Worm (Caenorhabditis elegans): ENCODE results near the gene nas-24.
A peak's percentile ranks its signal among the peaks of the same experiment; 100 is the strongest.

The nas-24 gene

DNA sequence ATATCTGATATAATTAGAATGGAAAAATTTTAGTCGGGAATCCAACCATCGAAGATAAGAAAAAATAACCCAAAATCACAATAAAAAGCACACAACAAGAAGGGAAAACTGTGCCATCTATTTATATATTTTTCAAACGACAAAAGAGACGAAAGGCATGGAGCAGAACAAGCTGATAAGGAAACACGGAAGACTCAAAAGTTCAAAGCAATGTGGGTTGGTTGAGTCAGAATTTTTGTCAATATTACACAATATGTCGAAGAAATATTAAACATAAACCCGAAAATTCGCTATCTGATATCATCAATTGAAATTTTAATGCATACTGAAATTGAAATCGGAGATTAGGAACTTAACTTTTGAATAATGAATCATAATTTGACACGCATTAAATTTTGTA, 24.3 kb upstream of the nas-24 start, which contains the start of gene F35E12.9 (continued):
- TF ChIP-seq dve-1 (tag; optimal IDR thresholded peaks at IDR 0.05; ENCODE audit: insufficient read depth) = peak; percentile 87
- no peak for TF ChIP-seq T26A8.4 (GFP tag; IDR thresholded peaks at IDR 0.05)
- TF ChIP-seq Y48G9A.11 (GFP tag; IDR thresholded peaks at IDR 0.05) = no peak
- no peak for TF ChIP-seq ceh-44 (GFP tag; IDR thresholded peaks at IDR 0.05)
- no peak for TF ChIP-seq attf-4 (tag; optimal IDR thresholded peaks at IDR 0.05)
- peak; percentile 23 for TF ChIP-seq mep-1 (tag; optimal IDR thresholded peaks at IDR 0.05)
- peak; percentile 85 for TF ChIP-seq aha-1 (tag)
- peak; percentile 16 for TF ChIP-seq zip-2 (tag; optimal IDR thresholded peaks at IDR 0.05)
- TF ChIP-seq unc-130 (GFP tag; optimal IDR thresholded peaks at IDR 0.05) = no peak
- TF ChIP-seq lin-39 (tag; optimal IDR thresholded peaks at IDR 0.05) = no peak
- TF ChIP-seq ceh-62 (tag; optimal IDR thresholded peaks at IDR 0.05) = no peak

DNA sequence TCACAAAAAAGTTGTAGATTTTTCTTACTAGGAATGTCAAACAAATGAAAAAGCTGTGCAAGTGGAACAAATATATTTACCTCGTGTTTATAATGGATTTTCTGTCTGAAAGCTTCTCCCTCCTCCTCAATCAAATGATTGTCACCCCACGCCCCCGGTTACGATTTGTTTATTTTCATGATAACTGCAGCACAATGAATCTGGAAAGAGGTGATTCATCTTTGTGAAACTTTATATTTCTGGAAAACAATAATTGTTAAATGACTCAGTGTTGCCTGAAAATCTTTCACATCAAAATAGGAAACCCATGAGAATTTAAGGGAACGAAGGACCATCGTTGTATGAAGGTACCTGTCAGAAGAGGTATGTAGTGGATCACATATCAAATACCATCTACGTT, 20.5 kb upstream of the nas-24 start, which contains the start of gene F35E12.10:
Gene F35E12.10 (minus strand): TSS at position 101 of the 400 bp plus-strand sequence.
- TF ChIP-seq unc-62 (GFP tag; optimal IDR thresholded peaks at IDR 0.05 in 1 of 2) (peak in 1 of 2 experiments; percentile 37), unc-62 (tag; optimal IDR thresholded peaks at IDR 0.05) (no peak), lin-29 (GFP tag; IDR thresholded peaks at IDR 0.05) (no peak), aha-1 (tag) (peak; percentile 69), fkh-10 (GFP tag; optimal IDR thresholded peaks at IDR 0.05) (no peak), dmd-8 (GFP tag; IDR thresholded peaks at IDR 0.05) (no peak), ceh-82 (tag; optimal IDR thresholded peaks at IDR 0.05) (no peak), lin-15B (tag; optimal IDR thresholded peaks at IDR 0.05) (no peak), R02D3.7 (tag; optimal IDR thresholded peaks at IDR 0.05) (no peak)

DNA sequence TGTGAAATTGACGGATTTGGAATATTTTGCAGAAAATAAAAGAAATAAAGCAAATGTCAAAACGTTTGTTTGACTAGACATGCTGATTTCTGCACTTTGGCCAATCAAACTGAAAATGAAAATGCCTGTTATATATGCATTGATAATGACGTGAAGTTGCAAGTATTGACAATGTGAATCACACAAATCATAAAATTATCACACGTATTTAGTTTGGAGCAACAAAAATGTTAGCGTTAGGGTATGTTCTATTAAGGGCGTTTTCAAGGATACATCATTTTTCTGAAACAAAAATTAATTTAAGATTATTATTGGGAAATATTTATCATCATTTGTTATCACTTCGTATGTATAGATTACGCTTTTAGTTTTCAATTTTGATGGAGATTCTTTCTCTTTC, 17.4 kb upstream of the nas-24 start, which contains the start of gene cld-9:
Gene cld-9 (minus strand): TSS at position 81 of the 400 bp plus-strand sequence.
- TF ChIP-seq unc-130 (GFP tag; optimal IDR thresholded peaks at IDR 0.05) (no peak), nhr-77 (tag; optimal IDR thresholded peaks at IDR 0.05) (peak; percentile 28), aha-1 (tag) (no peak), spr-1 (tag; optimal IDR thresholded peaks at IDR 0.05) (no peak), mdt-29 (GFP tag; IDR thresholded peaks at IDR 0.05) (no peak), madf-9 (GFP tag; conservative IDR thresholded peaks at IDR 0.05) (no peak), zip-11 (GFP tag; IDR thresholded peaks at IDR 0.05) (no peak), dmd-6 (GFP tag; IDR thresholded peaks at IDR 0.05) (peak; percentile 65), php-3 (GFP tag; IDR thresholded peaks at IDR 0.05) (0 out of 2 replicates have a peak, but pooled peaks have one; percentile 30), mdl-1 (tag; optimal IDR thresholded peaks at IDR 0.05) (no peak), dmd-9 (GFP tag; IDR thresholded peaks at IDR 0.05) (no peak), hlh-11 (tag; optimal IDR thresholded peaks at IDR 0.05) (peak; percentile 7), F26F4.8 (GFP tag; conservative IDR thresholded peaks at IDR 0.05) (no peak), pqm-1 (tag; optimal IDR thresholded peaks at IDR 0.05) (peak; percentile 51), egl-43 (GFP tag; IDR thresholded peaks at IDR 0.05) (no peak), nhr-28 (tag; optimal IDR thresholded peaks at IDR 0.05) (peak; percentile 0), zfp-2 (tag; optimal IDR thresholded peaks at IDR 0.05) (no peak), jun-1 (tag; optimal IDR thresholded peaks at IDR 0.05) (no peak), ctbp-1 (GFP tag; IDR thresholded peaks at IDR 0.05) (no peak), unc-39 (tag; optimal IDR thresholded peaks at IDR 0.05) (no peak), mxl-2 (GFP tag; conservative IDR thresholded peaks at IDR 0.05) (no peak), nhr-111 (GFP tag; optimal IDR thresholded peaks at IDR 0.05) (no peak), cey-2 (tag; optimal IDR thresholded peaks at IDR 0.05; ENCODE audit: borderline replicate concordance, insufficient read depth) (no peak), lin-38 (GFP tag; IDR thresholded peaks at IDR 0.05) (no peak), daf-16 (GFP tag; optimal IDR thresholded peaks at IDR 0.05) (no peak), daf-16 (tag; optimal IDR thresholded peaks at IDR 0.05) (peak; percentile 63), ceh-62 (tag; optimal IDR thresholded peaks at IDR 0.05) (no peak), R02D3.7 (tag; optimal IDR thresholded peaks at IDR 0.05) (no peak)

All from whole organism, L4 larva.